Worm (Caenorhabditis elegans): ENCODE data around the gene C06C3.12.

Gene C06C3.12

DNA sequence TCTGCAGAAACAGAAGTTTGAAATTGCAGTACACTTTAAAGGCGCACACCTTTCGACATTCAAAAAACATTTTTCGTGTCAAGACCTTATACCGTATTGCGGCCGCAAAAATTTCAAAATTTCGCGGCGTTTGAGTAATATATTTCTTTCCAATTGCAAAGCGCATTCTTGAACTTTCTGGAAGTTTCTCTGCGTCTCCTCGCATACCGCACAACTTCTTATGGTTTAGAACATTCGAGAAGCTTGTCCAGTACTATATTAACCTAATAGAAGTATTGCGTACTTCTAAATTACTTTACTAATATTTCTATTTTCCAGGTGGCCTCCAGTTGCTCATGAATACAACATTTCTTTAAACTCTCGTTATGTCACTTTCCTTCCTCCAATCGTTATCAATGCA lies 38.3 kb upstream of the C06C3.12 start:
- TF ChIP-seq skn-1 (tag; optimal IDR thresholded peaks at IDR 0.05) (no peak), fkh-10 (GFP tag; optimal IDR thresholded peaks at IDR 0.05) (no peak), ceh-88 (GFP tag; IDR thresholded peaks at IDR 0.05) (no peak), mep-1 (tag; optimal IDR thresholded peaks at IDR 0.05) (peak; percentile 32)

DNA sequence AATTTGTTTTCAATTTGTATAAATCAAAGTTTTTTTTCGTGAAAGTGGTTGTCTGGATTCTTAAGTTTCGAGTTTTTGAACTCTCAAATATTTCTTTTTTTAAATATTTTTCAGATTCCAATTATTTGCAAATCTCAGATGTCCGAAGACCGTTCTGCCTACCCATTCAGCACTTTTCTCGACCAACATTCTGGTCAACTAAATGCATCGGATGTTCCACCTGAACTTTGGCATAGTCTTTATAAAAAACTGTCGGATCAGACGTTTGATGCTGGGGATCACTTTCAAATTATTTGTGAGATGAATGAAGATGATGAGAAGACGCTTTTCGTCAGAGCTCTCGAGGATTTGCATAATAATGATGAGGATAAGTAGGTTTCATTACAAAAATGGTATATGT lies 36.0 kb upstream of the C06C3.12 start, which contains the start of gene ttll-12:
Gene ttll-12, plus strand, starts transcription at position 139 of the 400 bp plus-strand sequence.
- TF ChIP-seq mep-1 (tag; optimal IDR thresholded peaks at IDR 0.05) (peak; percentile 10), fkh-10 (GFP tag; optimal IDR thresholded peaks at IDR 0.05) (no peak)

ce11 chrII:9343955-9344354 lies 31.0 kb upstream of the C06C3.12 start:
- TF ChIP-seq lin-14 (GFP tag; optimal IDR thresholded peaks at IDR 0.05) (peak; percentile 84), grh-1 (GFP tag; IDR thresholded peaks at IDR 0.05) (peak; percentile 38; the same call in 1 of the 2 replicates), snu-23 (GFP tag; optimal IDR thresholded peaks at IDR 0.05) (peak; percentile 48), hpl-2 (GFP tag; optimal IDR thresholded peaks at IDR 0.05) (no peak), lin-35 (GFP tag; optimal IDR thresholded peaks at IDR 0.05) (peak in 1 of 2 experiments; percentile 21), zag-1 (tag; optimal IDR thresholded peaks at IDR 0.05) (no peak), dsc-1 (tag; optimal IDR thresholded peaks at IDR 0.05) (no peak), fkh-4 (tag; optimal IDR thresholded peaks at IDR 0.05; ENCODE audit: borderline replicate concordance) (no peak), mep-1 (tag; optimal IDR thresholded peaks at IDR 0.05) (peak; percentile 20), elt-3 (tag; optimal IDR thresholded peaks at IDR 0.05) (peak; percentile 73 to 96 (median 89)), nhr-90 (tag; optimal IDR thresholded peaks at IDR 0.05; ENCODE audit: poor library complexity) (peak; percentile 48), sup-37 (GFP tag; optimal IDR thresholded peaks at IDR 0.05) (no peak), unc-130 (tag; optimal IDR thresholded peaks at IDR 0.05) (peak; percentile 18), ama-1 (optimal IDR thresholded peaks at IDR 0.05) (no peak), nhr-19 (GFP tag; conservative IDR thresholded peaks at IDR 0.05) (peak; percentile 53), tbx-2 (tag; optimal IDR thresholded peaks at IDR 0.05) (peak; percentile 59), dpl-1 (GFP tag; optimal IDR thresholded peaks at IDR 0.05) (peak in 1 of 3 experiments; percentile 10), mdl-1 (tag; optimal IDR thresholded peaks at IDR 0.05) (peak in 1 of 2 experiments; percentile 70), efl-3 (GFP tag; optimal IDR thresholded peaks at IDR 0.05) (no peak), lsy-2 (tag; optimal IDR thresholded peaks at IDR 0.05) (peak in 1 of 2 experiments; percentile 12), nhr-20 (tag; optimal IDR thresholded peaks at IDR 0.05) (peak; percentile 80), nhr-47 (tag; optimal IDR thresholded peaks at IDR 0.05) (peak; percentile 36), blmp-1 (tag; optimal IDR thresholded peaks at IDR 0.05) (peak; percentile 96), nhr-85 (tag) (peak; percentile 94), nhr-71 (tag; optimal IDR thresholded peaks at IDR 0.05) (peak; percentile 70), isw-1 (GFP tag; IDR thresholded peaks at IDR 0.05) (no peak), zip-4 (GFP tag; optimal IDR thresholded peaks at IDR 0.05) (no peak), egl-27 (tag; optimal IDR thresholded peaks at IDR 0.05) (peak in 1 of 2 experiments; percentile 29), ztf-4 (tag; optimal IDR thresholded peaks at IDR 0.05) (no peak), nhr-77 (tag; optimal IDR thresholded peaks at IDR 0.05) (no peak), nhr-11 (tag; optimal IDR thresholded peaks at IDR 0.05) (no peak)

DNA sequence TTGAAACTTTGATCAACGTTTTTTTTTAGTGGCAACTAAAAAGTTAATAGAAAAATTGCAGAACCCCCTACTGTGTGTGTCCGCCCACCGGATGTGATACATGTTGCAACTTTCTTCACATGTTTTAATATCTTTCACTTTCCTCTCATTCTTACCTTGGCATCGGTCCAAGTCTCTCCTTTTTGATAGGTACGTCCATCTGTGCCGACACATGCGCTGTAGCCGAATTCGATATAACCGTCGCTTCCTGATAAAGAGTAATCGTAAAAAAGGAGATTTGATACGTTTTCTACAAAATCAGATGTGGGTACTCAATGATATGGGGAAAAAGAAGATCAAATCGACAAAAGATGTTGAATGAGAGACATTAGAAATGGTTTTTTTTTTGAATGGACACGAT lies 29.8 kb upstream of the C06C3.12 start:
- peak in 5 of 6 experiments; percentile 69 to 84 (median 79) for TF ChIP-seq elt-3 (tag; optimal IDR thresholded peaks at IDR 0.05)
- TF ChIP-seq snu-23 (GFP tag; optimal IDR thresholded peaks at IDR 0.05) = peak; percentile 27
- TF ChIP-seq lin-14 (GFP tag; optimal IDR thresholded peaks at IDR 0.05) = peak; percentile 70
- 0 out of 2 replicates have a peak, but pooled peaks have one; percentile 4 for TF ChIP-seq nhr-19 (GFP tag; conservative IDR thresholded peaks at IDR 0.05)
- no peak for TF ChIP-seq lsy-2 (tag; optimal IDR thresholded peaks at IDR 0.05)
- TF ChIP-seq aly-2 (tag; optimal IDR thresholded peaks at IDR 0.05) = no peak
- peak; percentile 63 for TF ChIP-seq nhr-85 (tag)
- TF ChIP-seq irx-1 (tag; optimal IDR thresholded peaks at IDR 0.05) = no peak
- TF ChIP-seq nhr-71 (tag; optimal IDR thresholded peaks at IDR 0.05) = peak; percentile 34
- TF ChIP-seq fkh-8 (tag; optimal IDR thresholded peaks at IDR 0.05) = no peak
- no peak for TF ChIP-seq lin-13 (GFP tag; optimal IDR thresholded peaks at IDR 0.05)
- no peak for TF ChIP-seq F16B12.6 (tag; optimal IDR thresholded peaks at IDR 0.05)
- TF ChIP-seq nhr-20 (tag; optimal IDR thresholded peaks at IDR 0.05) = peak; percentile 32
- TF ChIP-seq unc-98 (GFP tag; IDR thresholded peaks at IDR 0.05) = no peak
- 0 out of 2 replicates have a peak, but pooled peaks have one; percentile 20 for TF ChIP-seq grh-1 (GFP tag; IDR thresholded peaks at IDR 0.05)
- no peak for TF ChIP-seq nhr-11 (tag; optimal IDR thresholded peaks at IDR 0.05)
- TF ChIP-seq blmp-1 (tag; optimal IDR thresholded peaks at IDR 0.05) = peak; percentile 91
